Worm (Caenorhabditis elegans): ENCODE results near the gene oxi-1.

- TF ChIP-seq ref-1 (GFP tag; conservative IDR thresholded peaks at IDR 0.05) (no peak), klf-2 (GFP tag; conservative IDR thresholded peaks at IDR 0.05) (no peak)
These were observed 41.2 kb upstream of the oxi-1 start, which contains the start of gene sca-1 for ce11 chrIII:10816800-10817418.

Measured in whole organism, midembryonic.